Fruit fly (Drosophila melanogaster) whole organism, embryonic: ENCODE measurements around the gene CG12992.
A peak's percentile ranks its signal among the peaks of the same experiment; 100 is the strongest.

Experiments used
- B-H1 ChIP-seq: fragments of 200-800 bp; sonication (Bioruptor generic); IDR thresholded peaks from 3 replicates; pipeline ENCODE4 v1.3.6; 2022; ENCODE audit warnings: missing biosample characterization, missing genetic modification characterization
- CG1024 ChIP-seq: fragments of 200-800 bp; sonication (Bioruptor generic); IDR thresholded peaks from 2 replicates; pipeline ENCODE4 v1.3.6; 2022; ENCODE audit warnings: missing biosample characterization, missing genetic modification characterization
- CG10462 ChIP-seq: fragments of 200-800 bp; sonication (Bioruptor generic); optimal IDR thresholded peaks from 2 replicates; lab custom pipeline; 2016; ENCODE audit warnings: missing biosample characterization, missing genetic modification characterization
- CG13287 ChIP-seq: fragments of 200-800 bp; sonication (Bioruptor generic); IDR thresholded peaks from 2 replicates; pipeline ENCODE4 v1.3.6; 2022; ENCODE audit warnings: missing biosample characterization, missing genetic modification characterization; ENCODE audit not compliant: partially characterized antibody
- CG13775 ChIP-seq: fragments of 200-800 bp; sonication (Bioruptor generic); optimal IDR thresholded peaks from 3 replicates; lab custom pipeline; 2017; ENCODE audit warnings: missing biosample characterization, mild to moderate bottlenecking, missing genetic modification characterization
- CG13894 ChIP-seq: fragments of 200-800 bp; sonication (Bioruptor generic); optimal IDR thresholded peaks from 3 replicates; lab custom pipeline; 2018; ENCODE audit warnings: missing biosample characterization, mild to moderate bottlenecking, missing genetic modification characterization, moderate library complexity
- CG14014 ChIP-seq: fragments of 200-800 bp; sonication (Bioruptor generic); IDR thresholded peaks from 2 replicates; pipeline ENCODE4 v1.3.6; 2022; ENCODE audit warnings: missing biosample characterization, missing genetic modification characterization
- CG14441 ChIP-seq: fragments of 200-800 bp; sonication (Bioruptor generic); IDR thresholded peaks from 2 replicates; pipeline ENCODE4 v1.3.6; 2022; ENCODE audit warnings: missing biosample characterization, missing genetic modification characterization
- CG14710 ChIP-seq: fragments of 200-800 bp; sonication (Bioruptor generic); optimal IDR thresholded peaks from 3 replicates; lab custom pipeline; 2019; ENCODE audit warnings: missing biosample characterization, mild to moderate bottlenecking, missing genetic modification characterization, moderate library complexity
- CG16815 ChIP-seq: fragments of 200-800 bp; sonication (Bioruptor generic); optimal IDR thresholded peaks from 3 replicates; lab custom pipeline; 2017; ENCODE audit warnings: missing biosample characterization, mild to moderate bottlenecking, missing genetic modification characterization
- CG17186 ChIP-seq: fragments of 200-800 bp; sonication (Bioruptor generic); optimal IDR thresholded peaks from 3 replicates; lab custom pipeline; 2017; ENCODE audit warnings: missing biosample characterization, missing genetic modification reagents, missing genetic modification characterization
- CG1832 ChIP-seq: fragments of 200-800 bp; sonication (Bioruptor generic); optimal IDR thresholded peaks from 2 replicates; lab custom pipeline; 2017; ENCODE audit warnings: missing biosample characterization, mild to moderate bottlenecking, missing genetic modification characterization, inconsistent platforms
- CG18476 ChIP-seq: fragments of 200-800 bp; sonication (Bioruptor generic); optimal IDR thresholded peaks from 2 replicates; lab custom pipeline; 2016; ENCODE audit warnings: missing biosample characterization, mild to moderate bottlenecking, missing genetic modification characterization
- CG30431 ChIP-seq: fragments of 200-800 bp; sonication (Bioruptor generic); optimal IDR thresholded peaks from 2 replicates; lab custom pipeline; 2017; ENCODE audit warnings: missing biosample characterization, missing genetic modification characterization
- CG31441 ChIP-seq: fragments of 200-800 bp; sonication (Bioruptor generic); IDR thresholded peaks from 2 replicates; pipeline ENCODE4 v1.3.6; 2022; ENCODE audit warnings: missing biosample characterization, missing genetic modification characterization
- CG3281 ChIP-seq: fragments of 200-800 bp; sonication (Bioruptor generic); optimal IDR thresholded peaks from 3 replicates; lab custom pipeline; 2017; ENCODE audit warnings: missing biosample characterization, mild to moderate bottlenecking, missing genetic modification characterization
- CG33557 ChIP-seq: fragments of 200-800 bp; sonication (Bioruptor generic); optimal IDR thresholded peaks from 2 replicates; lab custom pipeline; 2019; ENCODE audit warnings: missing biosample characterization, mild to moderate bottlenecking, missing genetic modification characterization, moderate library complexity
- CG3847 ChIP-seq: fragments of 200-800 bp; sonication (Bioruptor generic); IDR thresholded peaks from 2 replicates; pipeline ENCODE4 v1.3.6; 2022; ENCODE audit warnings: missing biosample characterization, missing genetic modification characterization
- CG4854 ChIP-seq: fragments of 200-800 bp; sonication (Bioruptor generic); optimal IDR thresholded peaks from 2 replicates; lab custom pipeline; 2016; ENCODE audit warnings: missing biosample characterization, missing genetic modification characterization, inconsistent platforms
- CG6175 ChIP-seq: fragments of 200-800 bp; sonication (Bioruptor generic); IDR thresholded peaks from 3 replicates; pipeline ENCODE4 v1.3.6; 2022; ENCODE audit warnings: missing biosample characterization, missing genetic modification characterization
- CG8359 ChIP-seq: fragments of 200-800 bp; sonication (Bioruptor generic); optimal IDR thresholded peaks from 2 replicates; lab custom pipeline; 2017; ENCODE audit warnings: missing biosample characterization, mild to moderate bottlenecking, missing genetic modification characterization, borderline replicate concordance
- CG8924 ChIP-seq: fragments of 200-800 bp; optimal IDR thresholded peaks from 3 replicates; lab custom pipeline; 2019; ENCODE audit warnings: missing biosample characterization, mild to moderate bottlenecking, missing genetic modification characterization, moderate library complexity
- CG9932 ChIP-seq: fragments of 200-800 bp; sonication (Bioruptor generic); IDR thresholded peaks from 2 replicates; pipeline ENCODE4 v1.3.6; 2022; ENCODE audit warnings: missing biosample characterization, missing genetic modification characterization
- Chrac-16 ChIP-seq: fragments of 200-800 bp; sonication (Bioruptor generic); optimal IDR thresholded peaks from 3 replicates; lab custom pipeline; 2016; ENCODE audit warnings: missing biosample characterization, missing genetic modification characterization
- Elba2 ChIP-seq: fragments of 200-800 bp; sonication (Bioruptor generic); optimal IDR thresholded peaks from 3 replicates; lab custom pipeline; 2016; ENCODE audit warnings: missing biosample characterization, missing genetic modification characterization
- Fer2 ChIP-seq: fragments of 200-800 bp; sonication (Bioruptor generic); optimal IDR thresholded peaks from 2 replicates; lab custom pipeline; 2018; ENCODE audit warnings: missing biosample characterization, mild to moderate bottlenecking, missing genetic modification characterization, moderate library complexity
- H15 ChIP-seq: fragments of 200-800 bp; sonication (Bioruptor generic); IDR thresholded peaks from 3 replicates; pipeline ENCODE4 v1.3.6; 2022; ENCODE audit warnings: missing biosample characterization, missing genetic modification characterization
- HHEX ChIP-seq: fragments of 200-800 bp; sonication (Bioruptor generic); optimal IDR thresholded peaks from 3 replicates; lab custom pipeline; 2017; ENCODE audit warnings: missing biosample characterization, mild to moderate bottlenecking, missing genetic modification characterization, missing genetic modification reagents
- HLHmδ ChIP-seq: fragments of 200-800 bp; sonication (Bioruptor generic); optimal IDR thresholded peaks from 2 replicates; lab custom pipeline; 2018; ENCODE audit warnings: missing biosample characterization, mild to moderate bottlenecking, missing genetic modification characterization, moderate library complexity
- Hmr ChIP-seq: fragments of 200-800 bp; sonication (Bioruptor generic); optimal IDR thresholded peaks from 3 replicates; lab custom pipeline; 2017; ENCODE audit warnings: mild to moderate bottlenecking, missing biosample characterization, missing genetic modification reagents, missing genetic modification characterization
- MESR4 ChIP-seq: fragments of 200-800 bp; sonication (Bioruptor generic); optimal IDR thresholded peaks from 2 replicates; lab custom pipeline; 2018; ENCODE audit warnings: missing biosample characterization, mild to moderate bottlenecking, missing genetic modification characterization, moderate library complexity
- Mes4 ChIP-seq: fragments of 200-800 bp; sonication (Bioruptor generic); optimal IDR thresholded peaks from 2 replicates; lab custom pipeline; 2016; ENCODE audit warnings: missing biosample characterization, missing genetic modification characterization
- Nf-YA ChIP-seq: fragments of 200-800 bp; sonication (Bioruptor generic); IDR thresholded peaks from 2 replicates; pipeline ENCODE4 v1.3.6; 2022; ENCODE audit warnings: missing biosample characterization, missing genetic modification characterization
- Opbp ChIP-seq: fragments of 200-800 bp; sonication (Bioruptor generic); IDR thresholded peaks from 3 replicates; pipeline ENCODE4 v1.3.6; 2022; ENCODE audit warnings: missing biosample characterization, missing genetic modification characterization; ENCODE audit not compliant: partially characterized antibody
- Sox100B ChIP-seq: fragments of 200-800 bp; sonication (Bioruptor generic); optimal IDR thresholded peaks from 3 replicates; lab custom pipeline; 2018; ENCODE audit warnings: missing biosample characterization, mild to moderate bottlenecking, missing genetic modification characterization
- Ssrp ChIP-seq: fragments of 200-800 bp; sonication (Bioruptor generic); optimal IDR thresholded peaks from 2 replicates; lab custom pipeline; 2018; ENCODE audit warnings: missing biosample characterization, mild to moderate bottlenecking, missing genetic modification characterization, moderate library complexity
- Vsx1 ChIP-seq: fragments of 200-800 bp; sonication (Bioruptor generic); optimal IDR thresholded peaks from 2 replicates; lab custom pipeline; 2017; ENCODE audit warnings: missing biosample characterization, mild to moderate bottlenecking, missing genetic modification characterization, missing genetic modification reagents
- br ChIP-seq: fragments of >200 bp; optimal IDR thresholded peaks from 2 replicates; lab custom pipeline; 2017
- ci ChIP-seq: fragments of 200-800 bp; sonication (Bioruptor generic); IDR thresholded peaks from 3 replicates; pipeline ENCODE4 v1.3.6; 2022; ENCODE audit warnings: missing biosample characterization, missing genetic modification characterization
- crc ChIP-seq: fragments of 200-800 bp; sonication (Bioruptor generic); optimal IDR thresholded peaks from 2 replicates; lab custom pipeline; 2016; ENCODE audit warnings: missing biosample characterization, missing genetic modification characterization
- fd96Cb ChIP-seq: fragments of 200-800 bp; sonication (Bioruptor generic); optimal IDR thresholded peaks from 2 replicates; lab custom pipeline; 2018; ENCODE audit warnings: missing biosample characterization, mild to moderate bottlenecking, missing genetic modification characterization, moderate library complexity
- ftz-f1 ChIP-seq: fragments of 200-800 bp; sonication (Bioruptor generic); optimal IDR thresholded peaks from 2 replicates; lab custom pipeline; 2016; ENCODE audit warnings: missing biosample characterization, missing genetic modification characterization
- gsb ChIP-seq: fragments of 200-800 bp; sonication (Bioruptor generic); IDR thresholded peaks from 2 replicates; pipeline ENCODE4 v1.3.6; 2022; ENCODE audit warnings: missing biosample characterization, missing genetic modification characterization
- h ChIP-seq: fragments of >200 bp; optimal IDR thresholded peaks from 2 replicates; lab custom pipeline; 2017
- jigr1 ChIP-seq: fragments of 200-800 bp; sonication (Bioruptor generic); IDR thresholded peaks from 3 replicates; pipeline ENCODE4 v1.3.6; 2022; ENCODE audit warnings: missing biosample characterization, missing genetic modification characterization
- oc ChIP-seq: fragments of 200-800 bp; sonication (Bioruptor generic); optimal IDR thresholded peaks from 2 replicates; lab custom pipeline; 2018; ENCODE audit warnings: missing biosample characterization, mild to moderate bottlenecking, missing genetic modification characterization, moderate library complexity
- psq ChIP-seq: fragments of 200-800 bp; sonication (Bioruptor generic); optimal IDR thresholded peaks from 2 replicates; lab custom pipeline; 2017; ENCODE audit warnings: missing biosample characterization, missing genetic modification characterization
- rib ChIP-seq: fragments of 200-800 bp; sonication (Bioruptor generic); IDR thresholded peaks from 2 replicates; pipeline ENCODE4 v1.3.6; 2022; ENCODE audit warnings: missing biosample characterization, missing genetic modification characterization
- slp2 ChIP-seq: fragments of 200-800 bp; sonication (Bioruptor generic); optimal IDR thresholded peaks from 2 replicates; lab custom pipeline; 2016; ENCODE audit warnings: missing biosample characterization, missing genetic modification characterization
- tin ChIP-seq: fragments of 200-800 bp; sonication (Bioruptor generic); optimal IDR thresholded peaks from 3 replicates; lab custom pipeline; 2016; ENCODE audit warnings: missing biosample characterization, missing genetic modification characterization
- vnd ChIP-seq: fragments of 200-800 bp; sonication (Bioruptor generic); IDR thresholded peaks from 3 replicates; pipeline ENCODE4 v1.3.6; 2022; ENCODE audit warnings: missing biosample characterization, missing genetic modification characterization; ENCODE audit not compliant: partially characterized antibody
- wdn ChIP-seq: fragments of 200-800 bp; sonication (Bioruptor generic); IDR thresholded peaks from 2 replicates; pipeline ENCODE4 v1.3.6; 2022; ENCODE audit warnings: missing biosample characterization, missing genetic modification characterization

The CG12992 gene

DNA sequence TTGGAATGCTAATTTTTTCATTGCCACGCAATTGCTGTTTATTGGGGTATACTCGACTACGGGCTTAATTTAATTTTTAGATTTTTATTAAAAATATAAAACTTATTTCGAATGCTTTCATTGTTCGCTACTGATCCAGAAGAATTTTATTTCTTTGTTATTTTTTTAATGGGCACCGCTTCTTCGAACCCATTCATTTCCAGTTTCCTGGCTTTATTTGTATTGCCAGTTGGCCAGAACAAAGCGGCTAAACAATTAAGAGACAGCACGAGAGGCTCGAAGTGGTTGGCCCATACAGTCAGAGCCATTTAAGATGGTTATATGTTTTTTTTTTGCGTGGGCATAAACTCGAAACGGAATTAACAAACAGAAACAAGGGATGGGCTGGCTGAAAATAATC lies 7.2 kb downstream of the CG12992 start (continued):
- TF ChIP-seq Sox100B (peak; percentile 74), CG16815 (GFP tag; lab: Kevin White, UChicago) (peak; percentile 48), br (lab: Kevin White, UChicago) (no peak), ci (peak; percentile 83), CG30431 (GFP tag; lab: Kevin White, UChicago) (peak; percentile 36), Ssrp (tag; lab: Kevin White, UChicago) (peak; percentile 43), slp2 (GFP tag; lab: Kevin White, UChicago) (peak; percentile 12), CG10462 (no peak), CG14014 (GFP tag; lab: Robert Waterston, UW) (peak; percentile 87), gsb (GFP tag; lab: Robert Waterston, UW) (peak; percentile 77), HLHmδ (GFP tag; lab: Kevin White, UChicago) (no peak), CG13287 (GFP tag; lab: Robert Waterston, UW) (no peak), Hmr (GFP tag; lab: Kevin White, UChicago) (peak; percentile 81), B-H1 (GFP tag; lab: Robert Waterston, UW) (peak; percentile 53; the same call in 1 of the 3 replicates), h (lab: Kevin White, UChicago) (no peak), Chrac-16 (GFP tag; lab: Kevin White, UChicago) (peak; percentile 60), CG31441 (peak; percentile 77), CG14441 (peak; percentile 80), rib (GFP tag; lab: Robert Waterston, UW) (peak; percentile 88), CG1024 (GFP tag; lab: Robert Waterston, UW) (peak; percentile 54; the same call in 1 of the 2 replicates), Fer2 (tag; lab: Kevin White, UChicago) (peak; percentile 52), oc (tag; lab: Kevin White, UChicago) (peak; percentile 56), HHEX (GFP tag; lab: Kevin White, UChicago) (peak; percentile 74), CG8924 (tag; lab: Kevin White, UChicago) (peak; percentile 72), CG9932 (GFP tag; lab: Robert Waterston, UW) (peak; percentile 92), MESR4 (GFP tag; lab: Kevin White, UChicago) (no peak), ftz-f1 (GFP tag; lab: Kevin White, UChicago) (peak; percentile 10), Mes4 (GFP tag; lab: Kevin White, UChicago) (no peak), vnd (GFP tag; lab: Robert Waterston, UW) (no peak), CG17186 (GFP tag; lab: Kevin White, UChicago) (no peak), Nf-YA (GFP tag; lab: Robert Waterston, UW) (no peak), crc (GFP tag; lab: Kevin White, UChicago) (peak; percentile 2), psq (GFP tag; lab: Kevin White, UChicago) (no peak), CG8359 (GFP tag; lab: Kevin White, UChicago) (no peak), tin (GFP tag; lab: Kevin White, UChicago) (peak; percentile 56), CG3281 (GFP tag; lab: Kevin White, UChicago) (peak; percentile 85), Elba2 (GFP tag; lab: Kevin White, UChicago) (no peak), Opbp (GFP tag; lab: Robert Waterston, UW) (no peak), CG33557 (GFP tag; lab: Kevin White, UChicago) (no peak), CG1832 (no peak), CG13775 (GFP tag; lab: Kevin White, UChicago) (peak; percentile 66), Vsx1 (GFP tag; lab: Kevin White, UChicago) (no peak), CG13894 (tag; lab: Kevin White, UChicago) (peak; percentile 82), fd96Cb (tag; lab: Kevin White, UChicago) (peak; percentile 69), H15 (GFP tag; lab: Robert Waterston, UW) (peak; percentile 61; the same call in 2 of the 3 replicates), CG14710 (tag; lab: Kevin White, UChicago) (peak; percentile 36), CG18476 (GFP tag; lab: Kevin White, UChicago) (peak; percentile 45), CG4854 (GFP tag; lab: Kevin White, UChicago) (peak; percentile 42), CG6175 (peak; percentile 69; the same call in 2 of the 3 replicates), jigr1 (GFP tag; lab: Robert Waterston, UW) (0 out of 3 replicates have a peak, but pooled peaks have one; percentile 45), CG3847 (GFP tag; lab: Robert Waterston, UW) (peak; percentile 84), wdn (GFP tag; lab: Robert Waterston, UW) (peak; percentile 85)
